In genomic region chrX:16040207-16040716, ce11 we compare ENCODE assay signal across 4 worm cellular contexts.
TF ChIP-seq lines count a peak whose summit lies in the region.

TSS of gene B0395.3 (minus strand) at chrX:16040257.

TF ChIP-seq in whole organism, L2 larva, 48 proteins besides CTCF, POLR2A, EP300 and RAD21 (continues in another document):
- TF ChIP-seq ceh-16 (tag; optimal IDR thresholded peaks at IDR 0.05; lab: Kevin White, UChicago) (no peak), aly-2 (tag; optimal IDR thresholded peaks at IDR 0.05; lab: Kevin White, UChicago) (no peak), egl-27 (tag; optimal IDR thresholded peaks at IDR 0.05; lab: Kevin White, UChicago) (peak; percentile 0), nhr-25 (tag; optimal IDR thresholded peaks at IDR 0.05; lab: Kevin White, UChicago) (peak; percentile 49), lsy-2 (tag; optimal IDR thresholded peaks at IDR 0.05; lab: Kevin White, UChicago) (peak in 1 of 2 experiments; percentile 28), nhr-237 (tag; optimal IDR thresholded peaks at IDR 0.05; lab: Kevin White, UChicago) (no peak), nhr-11 (tag; optimal IDR thresholded peaks at IDR 0.05; lab: Kevin White, UChicago) (no peak), R02D3.7 (tag; optimal IDR thresholded peaks at IDR 0.05; lab: Kevin White, UChicago) (no peak), ZK546.5 (tag; optimal IDR thresholded peaks at IDR 0.05; lab: Kevin White, UChicago) (no peak), lin-39 (tag; optimal IDR thresholded peaks at IDR 0.05; lab: Kevin White, UChicago) (no peak), blmp-1 (tag; optimal IDR thresholded peaks at IDR 0.05; lab: Kevin White, UChicago; ENCODE audit: insufficient read depth) (peak; percentile 61), nhr-129 (tag; optimal IDR thresholded peaks at IDR 0.05; lab: Kevin White, UChicago) (peak; percentile 66), sma-9 (GFP tag; optimal IDR thresholded peaks at IDR 0.05; lab: Kevin White, UChicago) (peak; percentile 54), sma-9 (tag; optimal IDR thresholded peaks at IDR 0.05; lab: Kevin White, UChicago) (no peak), fos-1 (tag; optimal IDR thresholded peaks at IDR 0.05; lab: Kevin White, UChicago) (peak; percentile 39), gmeb-1 (tag; optimal IDR thresholded peaks at IDR 0.05; lab: Kevin White, UChicago) (no peak), mbf-1 (tag; optimal IDR thresholded peaks at IDR 0.05; lab: Kevin White, UChicago) (no peak), nhr-6 (tag; optimal IDR thresholded peaks at IDR 0.05; lab: Kevin White, UChicago) (no peak), ztf-11 (tag; optimal IDR thresholded peaks at IDR 0.05; lab: Kevin White, UChicago) (no peak), Y55F3AM.14 (GFP tag; optimal IDR thresholded peaks at IDR 0.05; lab: Kevin White, UChicago) (no peak), unc-55 (GFP tag; optimal IDR thresholded peaks at IDR 0.05; lab: Kevin White, UChicago) (no peak), sem-4 (tag; optimal IDR thresholded peaks at IDR 0.05; lab: Kevin White, UChicago) (no peak), C34F6.9 (tag; optimal IDR thresholded peaks at IDR 0.05; lab: Kevin White, UChicago) (peak; percentile 25), alr-1 (tag; optimal IDR thresholded peaks at IDR 0.05; lab: Kevin White, UChicago) (no peak)

TF ChIP-seq in whole organism, L4 larva, 104 proteins besides CTCF, POLR2A, EP300 and RAD21 (continues in another document):
- no peak for TF ChIP-seq ceh-82 (tag; optimal IDR thresholded peaks at IDR 0.05; lab: Kevin White, UChicago)
- peak; percentile 53 for TF ChIP-seq dve-1 (tag; optimal IDR thresholded peaks at IDR 0.05; lab: Kevin White, UChicago; ENCODE audit: insufficient read depth)
- peak; percentile 24; the same call in 1 of the 2 replicates for TF ChIP-seq lin-1 (GFP tag; IDR thresholded peaks at IDR 0.05; lab: Robert Waterston, UW)
- no peak for TF ChIP-seq Y48G9A.11 (GFP tag; IDR thresholded peaks at IDR 0.05; lab: Robert Waterston, UW)
- peak; percentile 87 for TF ChIP-seq hlh-11 (tag; optimal IDR thresholded peaks at IDR 0.05; lab: Kevin White, UChicago)
- no peak for TF ChIP-seq ceh-32 (tag; optimal IDR thresholded peaks at IDR 0.05; lab: Kevin White, UChicago; ENCODE audit: poor library complexity)
- no peak for TF ChIP-seq nhr-237 (tag; optimal IDR thresholded peaks at IDR 0.05; lab: Kevin White, UChicago)
- TF ChIP-seq F44E2.7 (GFP tag; IDR thresholded peaks at IDR 0.05; lab: Robert Waterston, UW): no peak
- no peak for TF ChIP-seq cey-2 (tag; optimal IDR thresholded peaks at IDR 0.05; lab: Kevin White, UChicago; ENCODE audit: borderline replicate concordance, insufficient read depth)
- no peak for TF ChIP-seq tag-97 (GFP tag; IDR thresholded peaks at IDR 0.05; lab: Robert Waterston, UW)
- no peak for TF ChIP-seq ztf-11 (tag; optimal IDR thresholded peaks at IDR 0.05; lab: Kevin White, UChicago)
- TF ChIP-seq ceh-62 (tag; optimal IDR thresholded peaks at IDR 0.05; lab: Kevin White, UChicago): no peak
- no peak for TF ChIP-seq unc-39 (tag; optimal IDR thresholded peaks at IDR 0.05; lab: Kevin White, UChicago)
- 0 out of 2 replicates have a peak, but pooled peaks have one; percentile 29 for TF ChIP-seq vab-7 (GFP tag; IDR thresholded peaks at IDR 0.05; lab: Robert Waterston, UW)
- no peak for TF ChIP-seq aly-2 (tag; optimal IDR thresholded peaks at IDR 0.05; lab: Kevin White, UChicago)
- peak; percentile 32 for TF ChIP-seq rbr-2 (tag; optimal IDR thresholded peaks at IDR 0.05; lab: Kevin White, UChicago)
- TF ChIP-seq fos-1 (tag; optimal IDR thresholded peaks at IDR 0.05; lab: Kevin White, UChicago): no peak
- no peak for TF ChIP-seq unc-130 (GFP tag; optimal IDR thresholded peaks at IDR 0.05; lab: Kevin White, UChicago)
- TF ChIP-seq nhr-11 (tag; optimal IDR thresholded peaks at IDR 0.05; lab: Kevin White, UChicago): peak; percentile 58
- TF ChIP-seq zip-11 (GFP tag; IDR thresholded peaks at IDR 0.05; lab: Robert Waterston, UW): no peak
- TF ChIP-seq spr-3 (GFP tag; optimal IDR thresholded peaks at IDR 0.05; lab: Kevin White, UChicago): no peak
- 0 out of 2 replicates have a peak, but pooled peaks have one; percentile 33 for TF ChIP-seq lim-7 (GFP tag; IDR thresholded peaks at IDR 0.05; lab: Robert Waterston, UW)
- no peak for TF ChIP-seq nhr-102 (tag; optimal IDR thresholded peaks at IDR 0.05; lab: Kevin White, UChicago)

TF ChIP-seq in whole organism, late embryonic, 69 proteins besides CTCF, POLR2A, EP300 and RAD21:
- peak; percentile 53 for TF ChIP-seq sdc-2 (tag; optimal IDR thresholded peaks at IDR 0.05; lab: Kevin White, UChicago)
- TF ChIP-seq syd-9 (tag; optimal IDR thresholded peaks at IDR 0.05; lab: Kevin White, UChicago): no peak
- no peak for TF ChIP-seq ref-2 (tag; optimal IDR thresholded peaks at IDR 0.05; lab: Kevin White, UChicago)
- TF ChIP-seq hlh-6 (tag; optimal IDR thresholded peaks at IDR 0.05; lab: Kevin White, UChicago): no peak
- no peak for TF ChIP-seq nhr-232 (tag; optimal IDR thresholded peaks at IDR 0.05; lab: Kevin White, UChicago)
- peak; percentile 50 for TF ChIP-seq che-1 (tag; optimal IDR thresholded peaks at IDR 0.05; lab: Kevin White, UChicago)
- TF ChIP-seq K02D7.2 (tag; optimal IDR thresholded peaks at IDR 0.05; lab: Kevin White, UChicago): no peak
- no peak for TF ChIP-seq Y22D7AL.16 (tag; optimal IDR thresholded peaks at IDR 0.05; lab: Kevin White, UChicago)
- TF ChIP-seq unc-3 (GFP tag; conservative IDR thresholded peaks at IDR 0.05; lab: Robert Waterston, UW): no peak
- TF ChIP-seq unc-3 (tag; optimal IDR thresholded peaks at IDR 0.05; lab: Kevin White, UChicago): no peak
- no peak for TF ChIP-seq pros-1 (tag; optimal IDR thresholded peaks at IDR 0.05; lab: Kevin White, UChicago)
- no peak for TF ChIP-seq gmeb-2 (tag; optimal IDR thresholded peaks at IDR 0.05; lab: Kevin White, UChicago)
- no peak for TF ChIP-seq pqm-1 (tag; optimal IDR thresholded peaks at IDR 0.05; lab: Kevin White, UChicago)
- TF ChIP-seq ceh-6 (GFP tag; optimal IDR thresholded peaks at IDR 0.05; lab: Kevin White, UChicago): no peak
- TF ChIP-seq hlh-8 (tag; optimal IDR thresholded peaks at IDR 0.05; lab: Kevin White, UChicago): no peak
- TF ChIP-seq tbx-2 (tag; optimal IDR thresholded peaks at IDR 0.05; lab: Kevin White, UChicago): peak; percentile 32
- peak; percentile 49 for TF ChIP-seq ceh-31 (tag; optimal IDR thresholded peaks at IDR 0.05; lab: Kevin White, UChicago)
- TF ChIP-seq tbx-7 (tag; optimal IDR thresholded peaks at IDR 0.05; lab: Kevin White, UChicago): no peak
- peak; percentile 2 for TF ChIP-seq sox-4 (tag; optimal IDR thresholded peaks at IDR 0.05; lab: Kevin White, UChicago)
- peak; percentile 24 for TF ChIP-seq lin-11 (tag; optimal IDR thresholded peaks at IDR 0.05; lab: Kevin White, UChicago)
- peak; percentile 78 for TF ChIP-seq unc-42 (tag; optimal IDR thresholded peaks at IDR 0.05; lab: Kevin White, UChicago)
- TF ChIP-seq ceh-14 (tag; optimal IDR thresholded peaks at IDR 0.05; lab: Kevin White, UChicago): peak; percentile 6

TF ChIP-seq in whole organism, mixed stage, embryonic, 35 proteins besides CTCF, POLR2A, EP300 and RAD21:
- TF ChIP-seq sptf-1 (tag; optimal IDR thresholded peaks at IDR 0.05; lab: Kevin White, UChicago) (peak; percentile 74), mab-5 (tag; optimal IDR thresholded peaks at IDR 0.05; lab: Kevin White, UChicago) (no peak), ham-2 (GFP tag; optimal IDR thresholded peaks at IDR 0.05; lab: Kevin White, UChicago) (peak; percentile 20), ces-1 (GFP tag; optimal IDR thresholded peaks at IDR 0.05; lab: Kevin White, UChicago) (peak; percentile 85), drap-1 (GFP tag; optimal IDR thresholded peaks at IDR 0.05; lab: Kevin White, UChicago) (no peak), mep-1 (tag; optimal IDR thresholded peaks at IDR 0.05; lab: Kevin White, UChicago) (peak; percentile 12), ceh-39 (tag; optimal IDR thresholded peaks at IDR 0.05; lab: Kevin White, UChicago) (no peak), elt-1 (tag; optimal IDR thresholded peaks at IDR 0.05; lab: Kevin White, UChicago; ENCODE audit: borderline replicate concordance, insufficient read depth) (no peak), mls-2 (tag; optimal IDR thresholded peaks at IDR 0.05; lab: Kevin White, UChicago) (peak; percentile 64), cnd-1 (tag; optimal IDR thresholded peaks at IDR 0.05; lab: Kevin White, UChicago) (peak; percentile 27), M03D4.4 (tag; optimal IDR thresholded peaks at IDR 0.05; lab: Kevin White, UChicago) (peak; percentile 64), hlh-1 (tag; optimal IDR thresholded peaks at IDR 0.05; lab: Kevin White, UChicago) (peak; percentile 60), unc-120 (tag; optimal IDR thresholded peaks at IDR 0.05; lab: Kevin White, UChicago; ENCODE audit: poor library complexity, severe bottlenecking) (peak; percentile 14)
